Comparison of ENCODE assay signal across 1 fruit fly cellular context in genomic region chr3L:16640509-16641068, dm6.
TF ChIP-seq lines count a peak whose summit lies in the region.

No protein-coding gene starts in this region.

TF ChIP-seq in whole organism, embryonic, 481 proteins besides CTCF, POLR2A, EP300 and RAD21 (continued from another document and continues in another):
- TF ChIP-seq CG3726 (GFP tag; IDR thresholded peaks at IDR 0.05; lab: Robert Waterston, UW) (no peak), NK7.1 (GFP tag; optimal IDR thresholded peaks at IDR 0.05; lab: Kevin White, UChicago) (no peak), abd-A (tag; optimal IDR thresholded peaks at IDR 0.05; lab: Kevin White, UChicago) (no peak), tll (GFP tag; optimal IDR thresholded peaks at IDR 0.05; lab: Kevin White, UChicago) (peak in 1 of 2 experiments; percentile 8), Vsx1 (GFP tag; optimal IDR thresholded peaks at IDR 0.05; lab: Kevin White, UChicago) (peak; percentile 71), CG17612 (GFP tag; IDR thresholded peaks at IDR 0.05; lab: Robert Waterston, UW) (no peak), Dp (GFP tag; optimal IDR thresholded peaks at IDR 0.05; lab: Kevin White, UChicago) (no peak), jumu (GFP tag; optimal IDR thresholded peaks at IDR 0.05; lab: Kevin White, UChicago) (no peak), Nf-YC (tag; optimal IDR thresholded peaks at IDR 0.05; lab: Kevin White, UChicago) (no peak), CG1602 (GFP tag; optimal IDR thresholded peaks at IDR 0.05; lab: Kevin White, UChicago) (no peak), row (GFP tag; IDR thresholded peaks at IDR 0.05; lab: Robert Waterston, UW) (no peak), CrebB (tag; optimal IDR thresholded peaks at IDR 0.05; lab: Kevin White, UChicago) (no peak), Dref (GFP tag; IDR thresholded peaks at IDR 0.05; lab: Robert Waterston, UW) (no peak), CG7963 (GFP tag; IDR thresholded peaks at IDR 0.05; lab: Robert Waterston, UW; ENCODE audit: partially characterized antibody) (no peak), dan (GFP tag; IDR thresholded peaks at IDR 0.05; lab: Robert Waterston, UW) (no peak), scrt (GFP tag; optimal IDR thresholded peaks at IDR 0.05; lab: Kevin White, UChicago) (no peak), CG2202 (tag; optimal IDR thresholded peaks at IDR 0.05; lab: Kevin White, UChicago) (peak; percentile 76), PHDP (tag; optimal IDR thresholded peaks at IDR 0.05; lab: Kevin White, UChicago) (peak; percentile 29), CG3838 (GFP tag; optimal IDR thresholded peaks at IDR 0.05; lab: Kevin White, UChicago) (no peak), lab (GFP tag; optimal IDR thresholded peaks at IDR 0.05; lab: Kevin White, UChicago) (peak; percentile 60), Gug (GFP tag; IDR thresholded peaks at IDR 0.05; lab: Robert Waterston, UW) (no peak), Hr39 (optimal IDR thresholded peaks at IDR 0.05; lab: Kevin White, UChicago) (no peak), Hr78 (GFP tag; optimal IDR thresholded peaks at IDR 0.05; lab: Kevin White, UChicago) (peak in 1 of 2 experiments; percentile 45), CG31365 (tag; optimal IDR thresholded peaks at IDR 0.05; lab: Kevin White, UChicago) (no peak), rib (GFP tag; IDR thresholded peaks at IDR 0.05; lab: Robert Waterston, UW) (no peak), D19A (tag; optimal IDR thresholded peaks at IDR 0.05; lab: Kevin White, UChicago) (peak; percentile 54), Sox102F (GFP tag; optimal IDR thresholded peaks at IDR 0.05; lab: Kevin White, UChicago) (peak; percentile 28), Eip74EF (GFP tag; optimal IDR thresholded peaks at IDR 0.05; lab: Kevin White, UChicago) (no peak), CHES-1-like (GFP tag; optimal IDR thresholded peaks at IDR 0.05; lab: Kevin White, UChicago) (no peak), CG2875 (GFP tag; optimal IDR thresholded peaks at IDR 0.05; lab: Kevin White, UChicago) (peak; percentile 70), twi (tag; optimal IDR thresholded peaks at IDR 0.05; lab: Kevin White, UChicago) (no peak), Xbp1 (GFP tag; optimal IDR thresholded peaks at IDR 0.05; lab: Kevin White, UChicago) (no peak), Gsc (GFP tag; IDR thresholded peaks at IDR 0.05; lab: Robert Waterston, UW) (no peak), CG9817 (tag; optimal IDR thresholded peaks at IDR 0.05; lab: Kevin White, UChicago) (no peak), CG3065 (GFP tag; optimal IDR thresholded peaks at IDR 0.05; lab: Kevin White, UChicago) (no peak), eyg (GFP tag; optimal IDR thresholded peaks at IDR 0.05; lab: Kevin White, UChicago) (no peak), chm (GFP tag; IDR thresholded peaks at IDR 0.05; lab: Robert Waterston, UW) (no peak), crc (GFP tag; optimal IDR thresholded peaks at IDR 0.05; lab: Kevin White, UChicago) (no peak), sens (GFP tag; lab: Kevin White, UChicago) (peak; percentile 89), CG3281 (GFP tag; optimal IDR thresholded peaks at IDR 0.05; lab: Kevin White, UChicago) (no peak), zfh1 (GFP tag; IDR thresholded peaks at IDR 0.05; lab: Robert Waterston, UW) (no peak), cwo (GFP tag; optimal IDR thresholded peaks at IDR 0.05; lab: Kevin White, UChicago) (no peak), Dll (GFP tag; IDR thresholded peaks at IDR 0.05; lab: Robert Waterston, UW; ENCODE audit: partially characterized antibody) (no peak), dimm (GFP tag; IDR thresholded peaks at IDR 0.05; lab: Robert Waterston, UW) (no peak), tgo (GFP tag; IDR thresholded peaks at IDR 0.05; lab: Robert Waterston, UW) (no peak), CG30403 (GFP tag; optimal IDR thresholded peaks at IDR 0.05; lab: Kevin White, UChicago) (no peak), Mrtf (GFP tag; IDR thresholded peaks at IDR 0.05; lab: Robert Waterston, UW) (no peak), CG8359 (GFP tag; optimal IDR thresholded peaks at IDR 0.05; lab: Kevin White, UChicago; ENCODE audit: borderline replicate concordance) (peak; percentile 53), amos (GFP tag; IDR thresholded peaks at IDR 0.05; lab: Robert Waterston, UW; ENCODE audit: partially characterized antibody) (no peak), fru (optimal IDR thresholded peaks at IDR 0.05; lab: Kevin White, UChicago) (no peak), mld (GFP tag; IDR thresholded peaks at IDR 0.05; lab: Robert Waterston, UW; ENCODE audit: partially characterized antibody) (no peak), dysf (GFP tag; IDR thresholded peaks at IDR 0.05; lab: Robert Waterston, UW) (no peak), Rfx (GFP tag; IDR thresholded peaks at IDR 0.05; lab: Robert Waterston, UW) (no peak), dm (GFP tag; optimal IDR thresholded peaks at IDR 0.05; lab: Kevin White, UChicago) (no peak), Atf-2 (GFP tag; optimal IDR thresholded peaks at IDR 0.05; lab: Kevin White, UChicago) (no peak), Lpt (GFP tag; optimal IDR thresholded peaks at IDR 0.05; lab: Kevin White, UChicago) (no peak), gsb (GFP tag; IDR thresholded peaks at IDR 0.05; lab: Robert Waterston, UW) (no peak), CG13296 (GFP tag; optimal IDR thresholded peaks at IDR 0.05; lab: Kevin White, UChicago) (no peak), CG1233 (GFP tag; optimal IDR thresholded peaks at IDR 0.05; lab: Kevin White, UChicago) (peak; percentile 40), tap (tag; optimal IDR thresholded peaks at IDR 0.05; lab: Kevin White, UChicago) (peak; percentile 0), Asciz (GFP tag; optimal IDR thresholded peaks at IDR 0.05; lab: Kevin White, UChicago) (peak; percentile 84), CG10654 (GFP tag; optimal IDR thresholded peaks at IDR 0.05; lab: Kevin White, UChicago) (peak; percentile 22), CG4404 (GFP tag; IDR thresholded peaks at IDR 0.05; lab: Robert Waterston, UW) (no peak), Dip3 (GFP tag; optimal IDR thresholded peaks at IDR 0.05; lab: Kevin White, UChicago) (no peak), CG14050 (GFP tag; IDR thresholded peaks at IDR 0.05; lab: Robert Waterston, UW) (no peak), Fer1 (GFP tag; optimal IDR thresholded peaks at IDR 0.05; lab: Kevin White, UChicago) (no peak), Trl (optimal IDR thresholded peaks at IDR 0.05; lab: Kevin White, UChicago) (no peak), Trl (GFP tag; optimal IDR thresholded peaks at IDR 0.05; lab: Kevin White, UChicago) (no peak), Nf-YB (GFP tag; optimal IDR thresholded peaks at IDR 0.05; lab: Kevin White, UChicago) (peak; percentile 36), ato (GFP tag; IDR thresholded peaks at IDR 0.05; lab: Robert Waterston, UW; ENCODE audit: partially characterized antibody) (no peak), inv (GFP tag; IDR thresholded peaks at IDR 0.05; lab: Robert Waterston, UW; ENCODE audit: partially characterized antibody) (no peak), CG32772 (GFP tag; IDR thresholded peaks at IDR 0.05; lab: Robert Waterston, UW) (no peak), CG10565 (GFP tag; optimal IDR thresholded peaks at IDR 0.05; lab: Kevin White, UChicago) (no peak), unpg (GFP tag; optimal IDR thresholded peaks at IDR 0.05; lab: Kevin White, UChicago) (peak; percentile 41), CG10462 (GFP tag; optimal IDR thresholded peaks at IDR 0.05; lab: Kevin White, UChicago) (peak; percentile 31), gem (tag; optimal IDR thresholded peaks at IDR 0.05; lab: Kevin White, UChicago) (peak; percentile 67), zen (tag; optimal IDR thresholded peaks at IDR 0.05; lab: Kevin White, UChicago) (peak; percentile 32), CG13894 (tag; optimal IDR thresholded peaks at IDR 0.05; lab: Kevin White, UChicago) (no peak), Sry-β (GFP tag; optimal IDR thresholded peaks at IDR 0.05; lab: Kevin White, UChicago) (no peak), trem (tag; optimal IDR thresholded peaks at IDR 0.05; lab: Kevin White, UChicago) (peak; percentile 60), CG12104 (GFP tag; optimal IDR thresholded peaks at IDR 0.05; lab: Kevin White, UChicago) (no peak), CG6854 (GFP tag; optimal IDR thresholded peaks at IDR 0.05; lab: Kevin White, UChicago) (no peak), CG11093 (GFP tag; IDR thresholded peaks at IDR 0.05; lab: Robert Waterston, UW) (no peak), CG42726 (GFP tag; IDR thresholded peaks at IDR 0.05; lab: Robert Waterston, UW; ENCODE audit: partially characterized antibody) (no peak), HLH3B (GFP tag; IDR thresholded peaks at IDR 0.05; lab: Robert Waterston, UW) (no peak), CG1832 (GFP tag; optimal IDR thresholded peaks at IDR 0.05; lab: Kevin White, UChicago) (no peak), Hr51 (GFP tag; optimal IDR thresholded peaks at IDR 0.05; lab: Kevin White, UChicago) (no peak), pho (GFP tag; optimal IDR thresholded peaks at IDR 0.05; lab: Kevin White, UChicago) (no peak), CG10543 (GFP tag; optimal IDR thresholded peaks at IDR 0.05; lab: Kevin White, UChicago) (no peak), cato (GFP tag; optimal IDR thresholded peaks at IDR 0.05; lab: Kevin White, UChicago; ENCODE audit: borderline replicate concordance) (no peak), so (GFP tag; IDR thresholded peaks at IDR 0.05; lab: Robert Waterston, UW) (no peak), Spps (tag; optimal IDR thresholded peaks at IDR 0.05; lab: Kevin White, UChicago) (peak; percentile 56), CG14441 (GFP tag; IDR thresholded peaks at IDR 0.05; lab: Robert Waterston, UW) (no peak), CkIIα-i1 (GFP tag; IDR thresholded peaks at IDR 0.05; lab: Robert Waterston, UW) (no peak), CG1647 (GFP tag; optimal IDR thresholded peaks at IDR 0.05; lab: Kevin White, UChicago) (no peak), B-H2 (GFP tag; optimal IDR thresholded peaks at IDR 0.05; lab: Kevin White, UChicago) (no peak), salm (tag; optimal IDR thresholded peaks at IDR 0.05; lab: Kevin White, UChicago) (peak; percentile 64), slbo (GFP tag; IDR thresholded peaks at IDR 0.05; lab: Robert Waterston, UW) (no peak), CG14710 (tag; optimal IDR thresholded peaks at IDR 0.05; lab: Kevin White, UChicago) (peak; percentile 65), CG30020 (tag; optimal IDR thresholded peaks at IDR 0.05; lab: Kevin White, UChicago) (no peak), ac (GFP tag; optimal IDR thresholded peaks at IDR 0.05; lab: Kevin White, UChicago) (peak; percentile 86), CG8478 (optimal IDR thresholded peaks at IDR 0.05; lab: Kevin White, UChicago) (no peak), CG10321 (GFP tag; IDR thresholded peaks at IDR 0.05; lab: Robert Waterston, UW) (no peak), zfh2 (GFP tag; optimal IDR thresholded peaks at IDR 0.05; lab: Kevin White, UChicago) (no peak), CG12744 (GFP tag; optimal IDR thresholded peaks at IDR 0.05; lab: Kevin White, UChicago) (no peak), hkb (optimal IDR thresholded peaks at IDR 0.05; lab: Kevin White, UChicago) (no peak), hkb (GFP tag; IDR thresholded peaks at IDR 0.05; lab: Robert Waterston, UW) (0 out of 2 replicates have a peak, but pooled peaks have one; percentile 29), chn (GFP tag; optimal IDR thresholded peaks at IDR 0.05; lab: Kevin White, UChicago) (no peak), CG15514 (GFP tag; optimal IDR thresholded peaks at IDR 0.05; lab: Kevin White, UChicago) (no peak), ab (GFP tag; optimal IDR thresholded peaks at IDR 0.05; lab: Kevin White, UChicago) (no peak), Max (GFP tag; optimal IDR thresholded peaks at IDR 0.05; lab: Kevin White, UChicago) (peak; percentile 16), Ada2b (GFP tag; IDR thresholded peaks at IDR 0.05; lab: Robert Waterston, UW) (no peak), Scr (GFP tag; IDR thresholded peaks at IDR 0.05; lab: Robert Waterston, UW; ENCODE audit: partially characterized antibody) (no peak), pnt (GFP tag; optimal IDR thresholded peaks at IDR 0.05; lab: Kevin White, UChicago) (no peak), nau (GFP tag; optimal IDR thresholded peaks at IDR 0.05; lab: Kevin White, UChicago) (peak; percentile 46), NFAT (GFP tag; IDR thresholded peaks at IDR 0.05; lab: Robert Waterston, UW) (no peak), run (tag; optimal IDR thresholded peaks at IDR 0.05; lab: Kevin White, UChicago) (no peak), ken (GFP tag; IDR thresholded peaks at IDR 0.05; lab: Robert Waterston, UW) (no peak), Kr (GFP tag; optimal IDR thresholded peaks at IDR 0.05; lab: Kevin White, UChicago) (peak; percentile 66), Hmr (GFP tag; optimal IDR thresholded peaks at IDR 0.05; lab: Kevin White, UChicago) (no peak), hb (GFP tag; IDR thresholded peaks at IDR 0.05; lab: Robert Waterston, UW; ENCODE audit: partially characterized antibody) (no peak), tup (GFP tag; optimal IDR thresholded peaks at IDR 0.05; lab: Kevin White, UChicago) (no peak), D (optimal IDR thresholded peaks at IDR 0.05; lab: Kevin White, UChicago) (no peak), D (GFP tag; optimal IDR thresholded peaks at IDR 0.05; lab: Kevin White, UChicago) (peak; percentile 56), CG7786 (GFP tag; optimal IDR thresholded peaks at IDR 0.05; lab: Kevin White, UChicago) (no peak), B-H1 (GFP tag; IDR thresholded peaks at IDR 0.05; lab: Robert Waterston, UW) (no peak), HLHmδ (GFP tag; optimal IDR thresholded peaks at IDR 0.05; lab: Kevin White, UChicago) (no peak), danr (GFP tag; IDR thresholded peaks at IDR 0.05; lab: Robert Waterston, UW) (no peak), vvl (GFP tag; IDR thresholded peaks at IDR 0.05; lab: Robert Waterston, UW) (no peak), sqz (GFP tag; optimal IDR thresholded peaks at IDR 0.05; lab: Kevin White, UChicago) (peak; percentile 22), luna (GFP tag; optimal IDR thresholded peaks at IDR 0.05; lab: Kevin White, UChicago) (no peak), Pdp1 (GFP tag; optimal IDR thresholded peaks at IDR 0.05; lab: Kevin White, UChicago) (no peak), crol (GFP tag; IDR thresholded peaks at IDR 0.05; lab: Robert Waterston, UW) (peak; percentile 54), Neu2 (GFP tag; optimal IDR thresholded peaks at IDR 0.05; lab: Kevin White, UChicago; ENCODE audit: borderline replicate concordance) (no peak), gsb-n (tag; optimal IDR thresholded peaks at IDR 0.05; lab: Kevin White, UChicago) (peak; percentile 77), shn (GFP tag; optimal IDR thresholded peaks at IDR 0.05; lab: Kevin White, UChicago) (no peak), ase (GFP tag; IDR thresholded peaks at IDR 0.05; lab: Robert Waterston, UW) (no peak), YL-1 (GFP tag; optimal IDR thresholded peaks at IDR 0.05; lab: Kevin White, UChicago) (no peak), CG11398 (GFP tag; optimal IDR thresholded peaks at IDR 0.05; lab: Kevin White, UChicago) (no peak)
